Worm (Caenorhabditis elegans) whole organism, L4 larva: ENCODE data around the gene tba-4.
A peak's percentile ranks its signal among the peaks of the same experiment; 100 is the strongest.

Source experiments
- F10B5.3 ChIP-seq: sonication (generic microtip); optimal IDR thresholded peaks from 2 replicates; lab custom pipeline; 2016; ENCODE audit warnings: mild to moderate bottlenecking, missing genetic modification characterization, missing compliant biosample characterization
- F26F4.8 ChIP-seq: fragments of 200-800 bp; sonication (Bioruptor generic); conservative IDR thresholded peaks from 2 replicates; pipeline ENCODE4 v1.3.6; 2022; ENCODE audit warnings: missing genetic modification characterization, missing compliant biosample characterization
- F37D6.2 ChIP-seq: sonication (generic microtip); optimal IDR thresholded peaks from 2 replicates; lab custom pipeline; 2016; ENCODE audit warnings: mild to moderate bottlenecking, missing genetic modification characterization, missing compliant biosample characterization
- F49E8.2 ChIP-seq: sonication (generic microtip); optimal IDR thresholded peaks from 2 replicates; lab custom pipeline; 2016; ENCODE audit warnings: missing compliant biosample characterization, mild to moderate bottlenecking, missing genetic modification characterization, borderline replicate concordance
- R02D3.7 ChIP-seq: fragments of 150-350 bp; sonication (generic microtip); optimal IDR thresholded peaks from 3 replicates; lab custom pipeline; 2014; ENCODE audit warnings: missing biosample characterization, missing genetic modification characterization
- T26A8.4 ChIP-seq: fragments of 200-800 bp; sonication (Bioruptor generic); IDR thresholded peaks from 2 replicates; pipeline ENCODE4 v1.3.6; 2022; ENCODE audit warnings: missing genetic modification characterization, missing compliant biosample characterization
- Y5F2A.4 ChIP-seq: fragments of 200-800 bp; sonication (Bioruptor generic); optimal IDR thresholded peaks from 2 replicates; lab custom pipeline; 2018; ENCODE audit warnings: mild to moderate bottlenecking, missing genetic modification characterization, missing compliant biosample characterization
- ZK546.5 ChIP-seq, 2 experiments: sonication (generic microtip); optimal IDR thresholded peaks; 2 replicates each; lab custom pipeline; 2017; ENCODE audit warnings: missing biosample characterization in 2 of 2, missing genetic modification characterization in 2 of 2
- aha-1 ChIP-seq: fragments of 150-350 bp; peaks from one replicate; lab custom pipeline; 2014; ENCODE audit warnings: missing biosample characterization, missing genetic modification characterization
- aly-2 ChIP-seq: sonication (generic microtip); optimal IDR thresholded peaks from 2 replicates; lab custom pipeline; 2018; ENCODE audit warnings: missing biosample characterization, missing genetic modification characterization
- ama-1 ChIP-seq: fragments of 150-350 bp; optimal IDR thresholded peaks from 2 replicates; lab custom pipeline; 2014; ENCODE audit warnings: inconsistent platforms, mixed read lengths
- arid-1 ChIP-seq: fragments of 200-800 bp; sonication (Bioruptor generic); conservative IDR thresholded peaks from 2 replicates; pipeline ENCODE4 v1.3.6; 2022; ENCODE audit warnings: missing genetic modification reagents, missing genetic modification characterization, missing compliant biosample characterization
- ceh-44 ChIP-seq: fragments of 200-800 bp; sonication (Bioruptor generic); IDR thresholded peaks from 2 replicates; pipeline ENCODE4 v1.3.6; 2022; ENCODE audit warnings: missing genetic modification reagents, missing genetic modification characterization, missing compliant biosample characterization
- daf-16 ChIP-seq, 3 experiments: sonication (generic microtip); optimal IDR thresholded peaks; 2 replicates each; lab custom pipeline; 2016 to 2017; ENCODE audit warnings: missing genetic modification characterization in 3 of 3, missing genetic modification reagents in 3 of 3, mild to moderate bottlenecking in 2 of 3, missing compliant biosample characterization in 2 of 3, missing biosample characterization in 1 of 3, moderate library complexity in 1 of 3
- daf-8 ChIP-seq: fragments of 200-800 bp; sonication (Bioruptor generic); IDR thresholded peaks from 2 replicates; pipeline ENCODE4 v1.3.6; 2022; ENCODE audit warnings: missing genetic modification characterization, missing compliant biosample characterization
- dpl-1 ChIP-seq: fragments of 150-350 bp; optimal IDR thresholded peaks from 2 replicates; lab custom pipeline; 2014; ENCODE audit warnings: missing biosample characterization, missing genetic modification reagents, missing genetic modification characterization
- duxl-1 ChIP-seq: sonication (generic microtip); optimal IDR thresholded peaks from 2 replicates; lab custom pipeline; 2016; ENCODE audit warnings: mild to moderate bottlenecking, missing genetic modification characterization, moderate library complexity, missing compliant biosample characterization; ENCODE audit not compliant: poor library complexity
- egl-27 ChIP-seq: sonication (generic microtip); optimal IDR thresholded peaks from 3 replicates; lab custom pipeline; 2017; ENCODE audit warnings: missing biosample characterization, missing genetic modification reagents, missing genetic modification characterization
- fkh-10 ChIP-seq: fragments of 150-350 bp; optimal IDR thresholded peaks from 2 replicates; lab custom pipeline; 2014; ENCODE audit warnings: missing biosample characterization, missing genetic modification reagents, missing genetic modification characterization
- hif-1 ChIP-seq, 2 experiments: sonication (generic microtip); optimal IDR thresholded peaks; 2 replicates each; lab custom pipeline; 2016 to 2017; ENCODE audit warnings: missing compliant biosample characterization in 2 of 2, missing genetic modification characterization in 2 of 2, missing genetic modification reagents in 2 of 2, missing genotype in 2 of 2, mild to moderate bottlenecking in 1 of 2
- hlh-11 ChIP-seq: fragments of 200-800 bp; sonication (Bioruptor generic); optimal IDR thresholded peaks from 2 replicates; lab custom pipeline; 2018; ENCODE audit warnings: mild to moderate bottlenecking, missing genetic modification characterization, missing compliant biosample characterization
- hlh-30 ChIP-seq: sonication (generic microtip); optimal IDR thresholded peaks from 2 replicates; lab custom pipeline; 2017; ENCODE audit warnings: antibody characterized with exemption, mild to moderate bottlenecking, missing genetic modification characterization, missing compliant biosample characterization; ENCODE audit not compliant: insufficient read depth
- jun-1 ChIP-seq: fragments of 150-350 bp; optimal IDR thresholded peaks from 2 replicates; lab custom pipeline; 2014; ENCODE audit warnings: missing biosample characterization, missing genetic modification reagents, missing genetic modification characterization
- lin-1 ChIP-seq: fragments of 200-800 bp; sonication (Bioruptor generic); IDR thresholded peaks from 2 replicates; pipeline ENCODE4 v1.3.6; 2022; ENCODE audit warnings: missing genetic modification reagents, missing genetic modification characterization, missing compliant biosample characterization
- lin-38 ChIP-seq: fragments of 200-800 bp; sonication (Bioruptor generic); IDR thresholded peaks from 2 replicates; pipeline ENCODE4 v1.3.6; 2022; ENCODE audit warnings: missing genetic modification reagents, missing genetic modification characterization, missing compliant biosample characterization
- lir-3 ChIP-seq: sonication (generic microtip); optimal IDR thresholded peaks from 2 replicates; lab custom pipeline; 2016; ENCODE audit warnings: mild to moderate bottlenecking, missing genetic modification characterization, missing compliant biosample characterization
- lsy-2 ChIP-seq, 2 experiments: fragments of 150-350 bp in 1 of 2; sonication (generic microtip) in 1 of 2; optimal IDR thresholded peaks; 2 replicates each; lab custom pipeline; 2014 to 2017; ENCODE audit warnings: missing biosample characterization in 2 of 2, missing genetic modification characterization in 2 of 2
- mes-2 ChIP-seq: sonication (generic microtip); optimal IDR thresholded peaks from 2 replicates; lab custom pipeline; 2016; ENCODE audit warnings: missing genotype, mild to moderate bottlenecking, missing genetic modification characterization, missing compliant biosample characterization; ENCODE audit not compliant: poor library complexity, severe bottlenecking
- nhr-111 ChIP-seq: fragments of 200-800 bp; sonication (Bioruptor generic); optimal IDR thresholded peaks from 2 replicates; lab custom pipeline; 2018; ENCODE audit warnings: mild to moderate bottlenecking, missing genetic modification characterization, missing compliant biosample characterization
- nhr-237 ChIP-seq: sonication (generic microtip); optimal IDR thresholded peaks from 2 replicates; lab custom pipeline; 2017; ENCODE audit warnings: missing biosample characterization, missing genetic modification characterization
- nhr-25 ChIP-seq: sonication (generic microtip); optimal IDR thresholded peaks from 2 replicates; lab custom pipeline; 2017; ENCODE audit warnings: missing genetic modification characterization, mild to moderate bottlenecking, missing compliant biosample characterization, antibody characterized with exemption, moderate library complexity, borderline replicate concordance; ENCODE audit not compliant: insufficient read depth
- nhr-28 ChIP-seq: fragments of 150-350 bp; optimal IDR thresholded peaks from 2 replicates; lab custom pipeline; 2014; ENCODE audit warnings: missing biosample characterization, missing genetic modification characterization
- nhr-41 ChIP-seq: fragments of 200-800 bp; sonication (Bioruptor generic); IDR thresholded peaks from 2 replicates; pipeline ENCODE4 v1.3.6; 2022; ENCODE audit warnings: missing genetic modification reagents, missing genetic modification characterization, missing compliant biosample characterization
- nhr-42 ChIP-seq: fragments of 200-800 bp; sonication (Bioruptor generic); IDR thresholded peaks from 2 replicates; pipeline ENCODE4 v1.3.6; 2022; ENCODE audit warnings: missing genetic modification characterization, missing compliant biosample characterization
- nhr-48 ChIP-seq: sonication (generic microtip); optimal IDR thresholded peaks from 2 replicates; lab custom pipeline; 2016; ENCODE audit warnings: mild to moderate bottlenecking, missing genetic modification characterization, missing compliant biosample characterization
- nhr-6 ChIP-seq: fragments of 150-350 bp; optimal IDR thresholded peaks from 2 replicates; lab custom pipeline; 2014; ENCODE audit warnings: missing biosample characterization, missing genetic modification characterization
- nhr-77 ChIP-seq: fragments of 150-350 bp; optimal IDR thresholded peaks from 2 replicates; lab custom pipeline; 2014; ENCODE audit warnings: missing biosample characterization, missing genetic modification characterization
- php-3 ChIP-seq: fragments of 200-800 bp; sonication (Bioruptor generic); IDR thresholded peaks from 2 replicates; pipeline ENCODE4 v1.3.6; 2022; ENCODE audit warnings: missing genetic modification reagents, missing genetic modification characterization, missing compliant biosample characterization
- pqm-1 ChIP-seq: sonication (generic microtip); optimal IDR thresholded peaks from 2 replicates; lab custom pipeline; 2017; ENCODE audit warnings: missing biosample characterization, missing genetic modification characterization
- sdz-12 ChIP-seq: fragments of 200-800 bp; sonication (Bioruptor generic); optimal IDR thresholded peaks from 2 replicates; lab custom pipeline; 2018; ENCODE audit warnings: mild to moderate bottlenecking, missing genetic modification characterization, missing compliant biosample characterization
- set-16 ChIP-seq: fragments of 200-800 bp; sonication (Bioruptor generic); IDR thresholded peaks from 2 replicates; pipeline ENCODE4 v1.3.6; 2022; ENCODE audit warnings: missing genetic modification reagents, missing genetic modification characterization, missing compliant biosample characterization
- spr-1 ChIP-seq: sonication (generic microtip); optimal IDR thresholded peaks from 2 replicates; lab custom pipeline; 2016; ENCODE audit warnings: mild to moderate bottlenecking, missing genetic modification characterization, missing compliant biosample characterization
- spr-3 ChIP-seq: fragments of 200-800 bp; sonication (Bioruptor generic); optimal IDR thresholded peaks from 2 replicates; lab custom pipeline; 2018; ENCODE audit warnings: mild to moderate bottlenecking, missing genetic modification characterization, missing compliant biosample characterization
- tag-97 ChIP-seq: fragments of 200-800 bp; sonication (Bioruptor generic); IDR thresholded peaks from 2 replicates; pipeline ENCODE4 v1.3.6; 2022; ENCODE audit warnings: missing genetic modification characterization, missing compliant biosample characterization
- unc-130 ChIP-seq: sonication (generic microtip); optimal IDR thresholded peaks from 2 replicates; lab custom pipeline; 2016; ENCODE audit warnings: missing genetic modification reagents, missing genetic modification characterization, missing compliant biosample characterization
- zfp-2 ChIP-seq: sonication (generic microtip); optimal IDR thresholded peaks from 2 replicates; lab custom pipeline; 2016; ENCODE audit warnings: mild to moderate bottlenecking, missing genetic modification characterization, missing compliant biosample characterization
- zip-11 ChIP-seq: fragments of 200-800 bp; sonication (Bioruptor generic); IDR thresholded peaks from 2 replicates; pipeline ENCODE4 v1.3.6; 2022; ENCODE audit warnings: missing genetic modification characterization, missing compliant biosample characterization
- zip-2 ChIP-seq: fragments of 150-350 bp; optimal IDR thresholded peaks from 2 replicates; lab custom pipeline; 2014; ENCODE audit warnings: missing biosample characterization, missing genetic modification characterization
- ztf-11 ChIP-seq: fragments of 150-350 bp; optimal IDR thresholded peaks from 2 replicates; lab custom pipeline; 2014; ENCODE audit warnings: missing biosample characterization, missing genetic modification characterization
- ztf-7 ChIP-seq: fragments of 150-350 bp; optimal IDR thresholded peaks from 2 replicates; lab custom pipeline; 2014; ENCODE audit warnings: missing biosample characterization, missing genetic modification characterization

tba-4 gene

ce11 chrII:10918293-10918756 lies at the start of gene tba-4:
tba-4 (plus strand) TSS chrII:10918706.
- TF ChIP-seq hlh-11 = peak; percentile 30
- TF ChIP-seq pqm-1 (tag; lab: Kevin White, UChicago) = peak; percentile 79
- peak; percentile 3 for TF ChIP-seq nhr-6 (tag; lab: Kevin White, UChicago)
- no peak for TF ChIP-seq daf-16 (GFP tag; optimal IDR thresholded peaks at IDR 0.05; lab: Kevin White, UChicago)
- TF ChIP-seq daf-16 (tag; optimal IDR thresholded peaks at IDR 0.05; lab: Kevin White, UChicago) = peak; percentile 55
- TF ChIP-seq nhr-28 (tag; lab: Kevin White, UChicago) = peak; percentile 86
- no peak for TF ChIP-seq nhr-237 (tag; lab: Kevin White, UChicago)
- no peak for TF ChIP-seq hlh-30 (tag; lab: Kevin White, UChicago)

DNA sequence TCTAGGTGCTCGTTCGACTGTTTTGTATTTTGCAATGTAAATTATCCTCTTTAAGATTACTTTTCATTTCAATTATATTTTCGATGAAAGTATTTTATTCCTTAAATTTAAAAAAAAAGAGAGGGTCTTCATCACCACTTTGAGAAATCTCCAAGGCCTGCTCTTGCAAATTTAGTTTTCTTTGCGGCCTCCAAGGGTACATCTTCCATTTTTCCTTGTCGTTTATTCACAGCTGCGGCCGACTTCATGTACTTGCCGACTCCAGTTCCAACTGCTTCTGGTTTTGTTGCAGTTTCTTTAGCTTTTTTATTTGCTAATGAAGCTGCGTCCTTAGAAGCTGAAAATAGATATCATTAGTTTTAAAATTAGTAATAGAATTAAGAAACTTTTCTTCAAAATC lies 47.8 kb upstream of the tba-4 start:
- TF ChIP-seq nhr-41 (GFP tag; lab: Robert Waterston, UW) = no peak
- TF ChIP-seq arid-1 = no peak
- no peak for TF ChIP-seq dpl-1 (GFP tag; lab: Kevin White, UChicago)
- TF ChIP-seq sdz-12 (GFP tag; lab: Kevin White, UChicago) = no peak
- no peak for TF ChIP-seq mes-2
- TF ChIP-seq php-3 (GFP tag; lab: Robert Waterston, UW) = no peak
- peak in 1 of 2 experiments; percentile 25 for TF ChIP-seq lsy-2 (tag; optimal IDR thresholded peaks at IDR 0.05; lab: Kevin White, UChicago)
- TF ChIP-seq hif-1 (tag; optimal IDR thresholded peaks at IDR 0.05; lab: Kevin White, UChicago) = no peak
- no peak for TF ChIP-seq zip-2 (tag; lab: Kevin White, UChicago)
- no peak for TF ChIP-seq F26F4.8 (GFP tag; lab: Robert Waterston, UW)
- no peak for TF ChIP-seq ztf-11 (tag; lab: Kevin White, UChicago)
- no peak for TF ChIP-seq daf-8 (GFP tag; lab: Robert Waterston, UW)
- TF ChIP-seq R02D3.7 (tag; lab: Kevin White, UChicago) = no peak
- TF ChIP-seq nhr-48 (tag; lab: Kevin White, UChicago) = peak; percentile 15
- TF ChIP-seq zfp-2 (tag; lab: Kevin White, UChicago) = no peak
- TF ChIP-seq ZK546.5 (tag; optimal IDR thresholded peaks at IDR 0.05; lab: Kevin White, UChicago) = no peak
- no peak for TF ChIP-seq duxl-1 (tag; lab: Kevin White, UChicago)
- TF ChIP-seq nhr-77 (tag; lab: Kevin White, UChicago) = no peak
- no peak for TF ChIP-seq lin-1 (GFP tag; lab: Robert Waterston, UW)
- TF ChIP-seq aly-2 (tag; lab: Kevin White, UChicago) = no peak
- TF ChIP-seq set-16 = no peak
- no peak for TF ChIP-seq unc-130
- TF ChIP-seq ama-1 = peak; percentile 35
- TF ChIP-seq F10B5.3 (tag; lab: Kevin White, UChicago) = no peak
- TF ChIP-seq ztf-7 (tag; lab: Kevin White, UChicago) = no peak
- no peak for TF ChIP-seq fkh-10 (GFP tag; lab: Kevin White, UChicago)
- TF ChIP-seq egl-27 = no peak
- no peak for TF ChIP-seq F37D6.2 (tag; lab: Kevin White, UChicago)
- TF ChIP-seq aha-1 (tag; lab: Kevin White, UChicago) = peak; percentile 57
- no peak for TF ChIP-seq spr-3 (GFP tag; lab: Kevin White, UChicago)
- no peak for TF ChIP-seq lir-3 (tag; lab: Kevin White, UChicago)
- TF ChIP-seq nhr-25 = no peak
- no peak for TF ChIP-seq T26A8.4
- no peak for TF ChIP-seq nhr-42
- TF ChIP-seq tag-97 = no peak
- TF ChIP-seq lin-38 (GFP tag; lab: Robert Waterston, UW) = peak; percentile 41; the same call in 1 of the 2 replicates
- no peak for TF ChIP-seq ceh-44 (GFP tag; lab: Robert Waterston, UW)
- no peak for TF ChIP-seq nhr-111 (GFP tag; lab: Kevin White, UChicago)
- no peak for TF ChIP-seq F49E8.2 (tag; lab: Kevin White, UChicago)
- no peak for TF ChIP-seq Y5F2A.4
- TF ChIP-seq jun-1 = no peak
- TF ChIP-seq spr-1 (tag; lab: Kevin White, UChicago) = no peak
- TF ChIP-seq zip-11 = no peak
- TF ChIP-seq, all 104 proteins: peak for 5
